Worm (Caenorhabditis elegans): Measurements from ENCODE around the gene C46C11.3.

DNA sequence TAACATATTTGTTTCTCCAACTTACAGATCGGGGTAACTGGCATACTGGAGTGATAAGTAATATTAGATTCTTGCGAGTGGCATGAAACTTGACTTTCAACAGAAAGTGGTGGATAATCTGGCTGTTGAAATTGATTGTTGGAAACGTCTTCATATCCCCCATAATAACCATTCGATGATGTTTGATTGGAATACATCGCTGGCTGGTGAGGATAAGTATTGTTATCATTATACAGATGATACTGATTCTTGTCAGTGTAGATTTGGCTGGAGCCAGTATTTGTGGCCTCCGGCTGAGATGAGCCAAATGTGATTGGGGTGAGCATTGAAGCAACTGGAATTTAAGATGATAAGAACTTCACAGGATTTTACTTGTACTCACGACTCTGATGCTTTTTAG, 7.1 kb upstream of the C46C11.3 start:
- TF ChIP-seq ama-1 (optimal IDR thresholded peaks at IDR 0.05) = no peak
- TF ChIP-seq nfya-1 (tag; optimal IDR thresholded peaks at IDR 0.05; ENCODE audit: insufficient read depth) = no peak
- TF ChIP-seq elt-1 (tag; optimal IDR thresholded peaks at IDR 0.05) = no peak
- TF ChIP-seq jun-1 (tag; optimal IDR thresholded peaks at IDR 0.05) = no peak
- TF ChIP-seq unc-62 (GFP tag; optimal IDR thresholded peaks at IDR 0.05) = no peak
- no peak for TF ChIP-seq ceh-28 (tag; optimal IDR thresholded peaks at IDR 0.05)
- TF ChIP-seq ceh-9 (tag; optimal IDR thresholded peaks at IDR 0.05) = no peak

Measured in whole organism, L3 larva.